Fruit fly (Drosophila melanogaster): ENCODE measurements around the gene Gyc89Da.
A peak's percentile ranks its signal among the peaks of the same experiment; 100 is the strongest.

The Gyc89Da gene

dm6 chr3R:16524178-16524577 lies 51.8 kb downstream of the Gyc89Da start:
- TF ChIP-seq dmrt93B (GFP tag; optimal IDR thresholded peaks at IDR 0.05) (peak; percentile 18), psq (GFP tag; optimal IDR thresholded peaks at IDR 0.05) (peak; percentile 43), Jra (GFP tag; optimal IDR thresholded peaks at IDR 0.05) (no peak), CG32264 (GFP tag; optimal IDR thresholded peaks at IDR 0.05) (no peak), Sp1 (GFP tag; optimal IDR thresholded peaks at IDR 0.05) (peak; percentile 65), Dif (GFP tag; optimal IDR thresholded peaks at IDR 0.05; ENCODE audit: partially characterized antibody) (no peak), h (GFP tag; optimal IDR thresholded peaks at IDR 0.05) (peak; percentile 57), sage (GFP tag; optimal IDR thresholded peaks at IDR 0.05) (peak; percentile 8), HLH106 (tag; optimal IDR thresholded peaks at IDR 0.05) (peak; percentile 61), ey (GFP tag; optimal IDR thresholded peaks at IDR 0.05) (peak; percentile 23), rgr (GFP tag; optimal IDR thresholded peaks at IDR 0.05) (peak; percentile 22), foxo (GFP tag; optimal IDR thresholded peaks at IDR 0.05) (peak in 1 of 2 experiments; percentile 58), fru (GFP tag; optimal IDR thresholded peaks at IDR 0.05) (peak; percentile 67), N (GFP tag; optimal IDR thresholded peaks at IDR 0.05) (no peak), OdsH (GFP tag; optimal IDR thresholded peaks at IDR 0.05) (peak; percentile 27), woc (GFP tag; optimal IDR thresholded peaks at IDR 0.05) (peak; percentile 9)

DNA sequence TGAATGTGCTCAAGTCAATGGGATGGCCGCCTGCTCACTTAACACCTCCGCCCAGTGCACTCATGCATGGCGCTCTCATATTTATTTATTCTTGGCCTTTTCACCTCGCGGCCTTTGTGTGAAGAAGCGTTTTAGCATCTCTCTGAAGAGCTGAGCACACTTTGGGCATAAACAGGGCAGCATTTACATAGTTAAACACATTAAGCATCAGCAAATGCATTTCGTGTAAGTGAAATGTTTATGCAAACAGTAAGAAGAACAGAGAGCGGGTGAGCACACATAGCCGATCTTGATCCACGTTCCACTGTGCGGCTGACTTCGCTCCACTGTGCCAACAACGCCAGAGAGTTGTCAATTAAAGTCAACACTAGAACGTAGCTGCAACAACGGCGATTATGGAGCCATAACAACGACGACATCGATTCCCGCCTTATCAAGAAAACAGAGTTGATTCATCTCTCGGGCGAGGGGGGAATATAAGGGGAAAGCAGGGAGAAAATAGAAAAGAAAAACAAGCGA lies 52.3 kb downstream of the Gyc89Da start:
- no peak for TF ChIP-seq dsf (GFP tag; optimal IDR thresholded peaks at IDR 0.05; ENCODE audit: borderline replicate concordance)
- TF ChIP-seq rgr (GFP tag; optimal IDR thresholded peaks at IDR 0.05) = no peak
- no peak for TF ChIP-seq Hr78 (GFP tag; optimal IDR thresholded peaks at IDR 0.05)
- no peak for TF ChIP-seq Jra (GFP tag; optimal IDR thresholded peaks at IDR 0.05)
- no peak for TF ChIP-seq N (GFP tag; optimal IDR thresholded peaks at IDR 0.05)
- TF ChIP-seq usp (GFP tag; optimal IDR thresholded peaks at IDR 0.05) = no peak
- TF ChIP-seq CrebA (GFP tag; optimal IDR thresholded peaks at IDR 0.05; ENCODE audit: borderline replicate concordance) = no peak
- TF ChIP-seq woc (GFP tag; optimal IDR thresholded peaks at IDR 0.05) = no peak
- no peak for TF ChIP-seq Dfd (GFP tag; optimal IDR thresholded peaks at IDR 0.05)
- TF ChIP-seq Sp1 (GFP tag; optimal IDR thresholded peaks at IDR 0.05) = no peak
